Worm (Caenorhabditis elegans) whole organism, early embryonic: Measurements from ENCODE around the gene T04A8.8.

Experiments used
- B0310.2 ChIP-seq: sonication (generic microtip); optimal IDR thresholded peaks from 2 replicates; lab custom pipeline; 2016; ENCODE audit warnings: mild to moderate bottlenecking, missing genetic modification characterization, missing compliant biosample characterization
- F13C5.2 ChIP-seq: sonication (generic microtip); optimal IDR thresholded peaks from 2 replicates; lab custom pipeline; 2017; ENCODE audit warnings: mild to moderate bottlenecking, missing genetic modification characterization, inconsistent platforms, missing compliant biosample characterization
- aly-1 ChIP-seq: sonication (generic microtip); optimal IDR thresholded peaks from 2 replicates; lab custom pipeline; 2016; ENCODE audit warnings: missing genetic modification characterization, missing compliant biosample characterization
- ama-1 ChIP-seq: fragments of 150-350 bp; optimal IDR thresholded peaks from 2 replicates; lab custom pipeline; 2014
- ceh-13 ChIP-seq: fragments of 200-800 bp; sonication (Bioruptor generic); optimal IDR thresholded peaks from 2 replicates; lab custom pipeline; 2018; ENCODE audit warnings: mild to moderate bottlenecking, missing genetic modification characterization, missing compliant biosample characterization
- ceh-36 ChIP-seq: sonication (generic microtip); optimal IDR thresholded peaks from 2 replicates; lab custom pipeline; 2016; ENCODE audit warnings: missing genetic modification characterization, inconsistent platforms, missing compliant biosample characterization
- ets-7 ChIP-seq: sonication (generic microtip); optimal IDR thresholded peaks from 2 replicates; lab custom pipeline; 2016; ENCODE audit warnings: missing genotype, missing genetic modification characterization, missing compliant biosample characterization
- flt-1 ChIP-seq: fragments of 200-800 bp; sonication (Bioruptor generic); IDR thresholded peaks from 2 replicates; pipeline ENCODE4 v1.3.6; 2022; ENCODE audit warnings: missing genetic modification characterization, missing compliant biosample characterization
- hmbx-1 ChIP-seq: sonication (generic microtip); optimal IDR thresholded peaks from 2 replicates; lab custom pipeline; 2016; ENCODE audit warnings: mild to moderate bottlenecking, missing genetic modification characterization, missing compliant biosample characterization
- hmg-4 ChIP-seq: fragments of 200-800 bp; sonication (Bioruptor generic); optimal IDR thresholded peaks from 2 replicates; lab custom pipeline; 2018; ENCODE audit warnings: mild to moderate bottlenecking, missing genetic modification characterization, missing compliant biosample characterization
- hnd-1 ChIP-seq: sonication (generic microtip); optimal IDR thresholded peaks from 2 replicates; lab custom pipeline; 2016; ENCODE audit warnings: missing genetic modification characterization, missing compliant biosample characterization
- pes-1 ChIP-seq: fragments of 200-800 bp; sonication (Bioruptor generic); IDR thresholded peaks from 2 replicates; pipeline ENCODE4 v1.3.6; 2022; ENCODE audit warnings: missing genetic modification reagents, missing genetic modification characterization, missing compliant biosample characterization
- scrt-1 ChIP-seq: fragments of 200-800 bp; sonication (Bioruptor generic); IDR thresholded peaks from 2 replicates; pipeline ENCODE4 v1.3.6; 2022; ENCODE audit warnings: missing genetic modification characterization, missing compliant biosample characterization
- sea-1 ChIP-seq: fragments of 200-800 bp; sonication (Bioruptor generic); conservative IDR thresholded peaks from 2 replicates; pipeline ENCODE4 v1.3.6; 2022; ENCODE audit warnings: missing genetic modification characterization, missing compliant biosample characterization
- tbx-11 ChIP-seq: fragments of 200-800 bp; sonication (Bioruptor generic); IDR thresholded peaks from 2 replicates; pipeline ENCODE4 v1.3.6; 2022; ENCODE audit warnings: missing genetic modification characterization, missing compliant biosample characterization
- tbx-37 ChIP-seq: fragments of 200-800 bp; sonication (Bioruptor generic); conservative IDR thresholded peaks from 2 replicates; pipeline ENCODE4 v1.3.6; 2022; ENCODE audit warnings: missing genetic modification reagents, missing genetic modification characterization, missing compliant biosample characterization
- tra-4 ChIP-seq: sonication (generic microtip); optimal IDR thresholded peaks from 2 replicates; lab custom pipeline; 2017; ENCODE audit warnings: missing genetic modification characterization, missing compliant biosample characterization

T04A8.8 gene

DNA sequence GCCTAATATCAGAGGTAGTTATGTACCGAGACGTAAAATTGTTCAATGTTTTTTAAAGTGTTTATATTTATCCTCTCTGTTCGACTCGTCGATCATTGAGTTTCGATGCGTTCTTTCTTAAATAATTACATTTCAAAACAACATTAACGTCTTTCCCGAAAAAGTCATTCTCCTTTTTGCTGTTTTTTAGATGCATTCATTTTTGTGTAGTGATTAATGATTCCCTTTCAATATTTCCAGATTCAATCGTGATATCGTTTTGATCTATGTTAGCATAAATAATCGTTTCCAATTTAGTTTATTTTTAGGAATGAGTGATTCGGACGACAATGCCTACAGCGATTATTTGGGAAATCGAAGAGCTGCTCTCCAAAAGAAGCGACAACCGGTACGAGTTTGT is at the start of gene T04A8.8:
Gene T04A8.8, plus strand, starts transcription at position 301 of the 400 bp plus-strand sequence.
- TF ChIP-seq hnd-1 = no peak
- no peak for TF ChIP-seq B0310.2 (tag; lab: Kevin White, UChicago)
- TF ChIP-seq ama-1 (lab: Kevin White, UChicago) = no peak
- no peak for TF ChIP-seq F13C5.2 (tag; lab: Kevin White, UChicago)
- TF ChIP-seq ets-7 (tag; lab: Kevin White, UChicago) = no peak

DNA sequence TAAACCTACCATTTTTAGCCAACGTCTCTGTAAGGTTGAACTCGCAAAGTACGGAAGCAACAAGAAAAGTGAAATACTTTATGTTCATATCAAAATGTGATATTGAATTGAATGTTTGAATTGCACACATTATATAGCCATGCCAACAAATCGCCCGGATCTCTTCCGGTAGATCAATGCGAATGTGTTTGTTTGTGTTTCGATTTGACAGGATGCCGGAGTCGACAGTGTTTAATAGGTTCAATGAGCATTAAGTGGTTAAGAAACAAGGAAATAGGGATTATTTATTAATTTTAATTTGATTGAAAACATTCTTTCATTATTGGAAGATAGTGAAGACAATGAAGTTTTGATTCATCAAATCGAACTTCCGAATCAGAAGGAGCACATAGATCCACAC is 47.5 kb upstream of the T04A8.8 start, which contains the start of gene pqn-29:
Gene pqn-29, minus strand, starts transcription at position 101 of the 400 bp plus-strand sequence.
- no peak for TF ChIP-seq tbx-37 (GFP tag; lab: Robert Waterston, UW)
- no peak for TF ChIP-seq flt-1 (GFP tag; lab: Robert Waterston, UW)
- TF ChIP-seq hmbx-1 = no peak
- TF ChIP-seq sea-1 (GFP tag; lab: Robert Waterston, UW) = no peak
- no peak for TF ChIP-seq B0310.2 (tag; lab: Kevin White, UChicago)
- no peak for TF ChIP-seq tbx-11 (GFP tag; lab: Robert Waterston, UW)
- no peak for TF ChIP-seq ceh-36
- TF ChIP-seq ama-1 (lab: Kevin White, UChicago) = no peak
- no peak for TF ChIP-seq scrt-1 (GFP tag; lab: Robert Waterston, UW)
- TF ChIP-seq pes-1 (GFP tag; lab: Robert Waterston, UW) = no peak
- no peak for TF ChIP-seq hnd-1
- TF ChIP-seq ets-7 (tag; lab: Kevin White, UChicago) = no peak
- no peak for TF ChIP-seq hmg-4 (GFP tag; lab: Kevin White, UChicago)
- TF ChIP-seq F13C5.2 (tag; lab: Kevin White, UChicago) = no peak
- no peak for TF ChIP-seq ceh-13
- TF ChIP-seq aly-1 (tag; lab: Kevin White, UChicago) = no peak
- no peak for TF ChIP-seq tra-4 (tag; lab: Kevin White, UChicago)

DNA sequence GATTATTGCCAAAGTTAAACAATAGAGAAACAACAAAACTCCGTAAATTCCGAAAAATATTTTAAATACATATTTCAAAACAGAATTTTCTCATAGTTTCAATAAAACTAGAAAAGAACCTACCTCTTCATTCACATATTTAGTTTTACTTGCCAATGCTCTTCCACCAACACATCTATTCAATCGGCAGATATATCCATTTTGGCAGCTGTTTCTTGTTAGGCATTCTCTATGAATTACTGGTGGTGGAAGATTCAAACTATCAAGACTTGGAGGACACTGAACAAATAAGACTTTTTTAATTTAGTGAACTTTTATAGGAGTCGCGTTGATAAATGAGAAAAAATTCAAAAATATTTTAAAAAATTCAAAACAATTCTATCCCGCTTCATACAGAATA is 46.5 kb upstream of the T04A8.8 start:
- TF ChIP-seq ceh-36 (no peak), tra-4 (tag; lab: Kevin White, UChicago) (no peak), hmg-4 (GFP tag; lab: Kevin White, UChicago) (no peak), tbx-37 (GFP tag; lab: Robert Waterston, UW) (no peak), ets-7 (tag; lab: Kevin White, UChicago) (no peak), tbx-11 (GFP tag; lab: Robert Waterston, UW) (no peak), scrt-1 (GFP tag; lab: Robert Waterston, UW) (no peak), pes-1 (GFP tag; lab: Robert Waterston, UW) (no peak), hnd-1 (no peak), aly-1 (tag; lab: Kevin White, UChicago) (no peak), hmbx-1 (no peak), B0310.2 (tag; lab: Kevin White, UChicago) (no peak), sea-1 (GFP tag; lab: Robert Waterston, UW) (no peak), flt-1 (GFP tag; lab: Robert Waterston, UW) (no peak), ceh-13 (no peak), ama-1 (lab: Kevin White, UChicago) (no peak), F13C5.2 (tag; lab: Kevin White, UChicago) (no peak)

DNA sequence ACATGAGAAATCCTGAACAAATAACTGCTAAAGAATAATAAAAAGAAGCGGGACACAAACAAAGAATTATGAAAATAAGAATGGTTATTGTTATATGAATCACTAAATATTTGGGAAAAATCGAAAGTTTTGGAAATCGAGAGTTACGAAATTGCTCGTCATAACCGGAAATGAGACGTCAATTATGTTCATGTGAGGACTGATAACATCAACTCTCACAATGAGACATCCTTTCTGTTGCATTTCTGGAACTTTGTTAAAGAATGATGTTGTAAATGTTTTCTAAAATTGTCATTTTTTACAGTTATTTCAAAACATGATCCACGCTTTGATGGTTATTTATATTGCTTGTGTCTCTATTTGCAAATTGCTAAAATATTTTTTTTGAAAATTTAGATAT is 45.9 kb upstream of the T04A8.8 start, which contains the start of gene T23F11.6:
Gene T23F11.6, minus strand, starts transcription at position 45 of the 400 bp plus-strand sequence.
- TF ChIP-seq F13C5.2 (tag; lab: Kevin White, UChicago) (no peak), flt-1 (GFP tag; lab: Robert Waterston, UW) (no peak), hmg-4 (GFP tag; lab: Kevin White, UChicago) (no peak), hnd-1 (no peak), aly-1 (tag; lab: Kevin White, UChicago) (no peak), tbx-37 (GFP tag; lab: Robert Waterston, UW) (no peak), sea-1 (GFP tag; lab: Robert Waterston, UW) (no peak), ama-1 (lab: Kevin White, UChicago) (no peak), B0310.2 (tag; lab: Kevin White, UChicago) (no peak)

DNA sequence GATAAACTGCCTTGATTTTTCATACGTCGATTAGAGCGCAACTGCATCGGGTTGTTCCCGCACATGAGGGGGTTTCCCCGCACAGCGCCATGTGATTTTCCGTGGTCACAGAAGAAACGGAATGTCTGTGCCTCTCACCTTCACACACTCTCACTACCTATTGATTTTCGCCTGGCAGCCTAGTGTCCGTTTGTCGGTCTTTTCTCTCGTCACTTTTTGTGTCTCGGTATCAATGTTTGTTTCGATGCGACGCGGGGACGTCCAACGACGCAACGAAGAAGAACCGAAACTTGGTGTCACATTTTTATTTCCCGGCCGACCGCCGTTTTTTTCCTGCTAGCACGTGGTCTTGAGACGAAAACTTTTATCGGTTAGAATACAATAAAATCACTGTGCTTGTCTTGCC is 44.4 kb upstream of the T04A8.8 start:
- TF ChIP-seq ceh-13 (no peak), hnd-1 (no peak), aly-1 (tag; lab: Kevin White, UChicago) (no peak), tbx-37 (GFP tag; lab: Robert Waterston, UW) (no peak), hmbx-1 (no peak), ets-7 (tag; lab: Kevin White, UChicago) (no peak), ama-1 (lab: Kevin White, UChicago) (no peak), tra-4 (tag; lab: Kevin White, UChicago) (no peak), pes-1 (GFP tag; lab: Robert Waterston, UW) (no peak), sea-1 (GFP tag; lab: Robert Waterston, UW) (no peak), hmg-4 (GFP tag; lab: Kevin White, UChicago) (peak; percentile 57), scrt-1 (GFP tag; lab: Robert Waterston, UW) (no peak), F13C5.2 (tag; lab: Kevin White, UChicago) (peak; percentile 63), ceh-36 (no peak), flt-1 (GFP tag; lab: Robert Waterston, UW) (0 out of 2 replicates have a peak, but pooled peaks have one; percentile 4), B0310.2 (tag; lab: Kevin White, UChicago) (no peak), tbx-11 (GFP tag; lab: Robert Waterston, UW) (no peak)

DNA sequence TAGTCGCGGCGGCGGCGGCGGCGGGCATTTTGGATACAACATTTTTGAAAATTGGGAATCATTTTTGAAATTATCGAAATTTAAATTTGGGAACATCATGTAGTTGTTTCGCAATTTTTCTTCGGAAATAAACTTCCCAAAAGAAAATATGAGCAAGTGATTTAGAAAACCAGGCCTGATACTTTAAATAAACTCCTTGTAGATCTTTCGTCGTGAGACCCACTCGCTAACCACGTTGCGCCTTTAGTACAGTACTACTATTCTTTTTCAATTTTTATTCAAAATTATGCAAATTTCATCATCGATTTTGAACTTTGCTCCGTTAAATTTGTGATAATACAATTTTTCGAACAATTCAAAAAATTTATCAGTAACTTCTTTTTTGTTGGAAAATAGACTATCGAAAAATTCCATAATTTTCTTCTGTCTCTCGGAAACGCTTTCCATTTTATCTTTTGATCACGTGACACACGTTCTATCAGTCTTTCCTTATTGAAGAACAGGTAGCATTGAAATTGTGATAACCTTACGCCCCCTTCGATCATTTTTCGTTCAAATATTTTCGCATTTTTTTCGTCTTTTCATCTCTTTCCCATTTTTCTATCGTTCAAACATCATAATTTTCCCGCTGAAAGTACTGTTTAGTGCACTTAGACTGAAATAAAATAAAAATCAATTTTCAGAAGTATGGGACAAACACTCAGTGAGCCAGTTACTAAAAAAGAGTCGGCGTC is 43.8 kb upstream of the T04A8.8 start, which contains the start of gene ppm-2:
Gene ppm-2, plus strand, starts transcription at position 684 of the 734 bp plus-strand sequence.
- TF ChIP-seq scrt-1 (GFP tag; lab: Robert Waterston, UW) = no peak
- TF ChIP-seq tbx-37 (GFP tag; lab: Robert Waterston, UW) = no peak

DNA sequence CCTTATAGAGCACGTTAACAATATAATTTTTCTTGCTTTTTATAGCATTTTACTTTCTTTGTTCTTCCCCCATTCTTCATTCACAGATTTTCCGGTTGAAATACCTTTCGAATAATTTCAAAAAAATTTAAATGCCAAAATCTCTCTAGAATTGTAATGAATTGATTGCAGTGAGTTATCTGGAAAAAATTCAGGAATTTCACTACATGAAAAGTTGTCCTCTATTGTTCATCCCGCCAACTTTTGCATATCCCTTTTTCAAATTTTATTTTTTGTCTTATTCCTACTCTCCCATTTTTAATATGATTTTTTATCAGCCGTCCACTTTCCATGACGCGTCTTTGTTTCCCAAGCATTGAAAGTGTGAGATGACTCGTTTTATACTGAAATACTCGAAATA is 40.4 kb upstream of the T04A8.8 start:
- no peak for TF ChIP-seq flt-1 (GFP tag; lab: Robert Waterston, UW)
- no peak for TF ChIP-seq B0310.2 (tag; lab: Kevin White, UChicago)
- TF ChIP-seq tra-4 (tag; lab: Kevin White, UChicago) = no peak
- no peak for TF ChIP-seq ets-7 (tag; lab: Kevin White, UChicago)
- TF ChIP-seq F13C5.2 (tag; lab: Kevin White, UChicago) = no peak
- no peak for TF ChIP-seq hmg-4 (GFP tag; lab: Kevin White, UChicago)
- no peak for TF ChIP-seq aly-1 (tag; lab: Kevin White, UChicago)
- TF ChIP-seq ceh-36 = no peak
- no peak for TF ChIP-seq hmbx-1
- no peak for TF ChIP-seq ama-1 (lab: Kevin White, UChicago)
- TF ChIP-seq tbx-37 (GFP tag; lab: Robert Waterston, UW) = no peak
- no peak for TF ChIP-seq sea-1 (GFP tag; lab: Robert Waterston, UW)
- no peak for TF ChIP-seq pes-1 (GFP tag; lab: Robert Waterston, UW)
- no peak for TF ChIP-seq ceh-13
